Fruit fly (Drosophila melanogaster) whole organism, embryonic: Measurements from ENCODE around the gene janB.

Source experiments
- BEAF-32 ChIP-seq: fragments of 200-800 bp; sonication (Bioruptor generic); optimal IDR thresholded peaks from 3 replicates; lab custom pipeline; 2017; ENCODE audit warnings: missing biosample characterization, missing genetic modification characterization, mild to moderate bottlenecking, moderate library complexity, missing genetic modification reagents
- CG10321 ChIP-seq: fragments of 200-800 bp; sonication (Bioruptor generic); IDR thresholded peaks from 2 replicates; pipeline ENCODE4 v1.3.6; 2022; ENCODE audit warnings: missing biosample characterization, missing genetic modification characterization
- CG10959 ChIP-seq: fragments of 200-800 bp; sonication (Bioruptor generic); IDR thresholded peaks from 2 replicates; pipeline ENCODE4 v1.3.6; 2022; ENCODE audit warnings: missing biosample characterization, missing genetic modification characterization
- CG11695 ChIP-seq: fragments of 200-800 bp; sonication (Bioruptor generic); IDR thresholded peaks from 3 replicates; pipeline ENCODE4 v1.3.6; 2022; ENCODE audit warnings: missing biosample characterization, missing genetic modification characterization
- CG11723 ChIP-seq: fragments of 200-800 bp; sonication (Bioruptor generic); optimal IDR thresholded peaks from 2 replicates; lab custom pipeline; 2017; ENCODE audit warnings: missing biosample characterization, mild to moderate bottlenecking, missing genetic modification characterization
- CG12659 ChIP-seq: fragments of 200-800 bp; sonication (Bioruptor generic); optimal IDR thresholded peaks from 3 replicates; lab custom pipeline; 2017; ENCODE audit warnings: mild to moderate bottlenecking, missing biosample characterization, missing genetic modification reagents, missing genetic modification characterization
- CG14965 ChIP-seq: fragments of 200-800 bp; sonication (Bioruptor generic); optimal IDR thresholded peaks from 2 replicates; lab custom pipeline; 2016; ENCODE audit warnings: missing biosample characterization, missing genetic modification characterization, borderline replicate concordance
- CG16779 ChIP-seq: fragments of 200-800 bp; sonication (Bioruptor generic); IDR thresholded peaks from 2 replicates; pipeline ENCODE4 v1.3.6; 2022; ENCODE audit warnings: missing biosample characterization, missing genetic modification characterization
- CG1792 ChIP-seq: fragments of 200-800 bp; sonication (Bioruptor generic); optimal IDR thresholded peaks from 2 replicates; lab custom pipeline; 2016; ENCODE audit warnings: missing biosample characterization, missing genetic modification characterization
- CG18599 ChIP-seq: fragments of 200-800 bp; sonication (Bioruptor generic); optimal IDR thresholded peaks from 3 replicates; lab custom pipeline; 2017; ENCODE audit warnings: missing biosample characterization, missing genetic modification characterization, mild to moderate bottlenecking, moderate library complexity, missing genetic modification reagents
- CG30020 ChIP-seq: fragments of 200-800 bp; optimal IDR thresholded peaks from 2 replicates; lab custom pipeline; 2019; ENCODE audit warnings: missing biosample characterization, mild to moderate bottlenecking, missing genetic modification characterization, moderate library complexity
- CG32767 ChIP-seq: fragments of 200-800 bp; sonication (Bioruptor generic); IDR thresholded peaks from 2 replicates; pipeline ENCODE4 v1.3.6; 2022; ENCODE audit warnings: missing biosample characterization, missing genetic modification characterization
- CG33213 ChIP-seq: fragments of 200-800 bp; sonication (Bioruptor generic); optimal IDR thresholded peaks from 3 replicates; lab custom pipeline; 2016; ENCODE audit warnings: missing biosample characterization, missing genetic modification characterization
- CG34224 ChIP-seq: fragments of 200-800 bp; sonication (Bioruptor generic); IDR thresholded peaks from 3 replicates; pipeline ENCODE4 v1.3.6; 2022; ENCODE audit warnings: missing biosample characterization, missing genetic modification characterization; ENCODE audit not compliant: partially characterized antibody
- CG42726 ChIP-seq: fragments of 200-800 bp; sonication (Bioruptor generic); IDR thresholded peaks from 2 replicates; pipeline ENCODE4 v1.3.6; 2022; ENCODE audit warnings: missing biosample characterization, missing genetic modification characterization; ENCODE audit not compliant: partially characterized antibody
- CG4707 ChIP-seq: fragments of 200-800 bp; sonication (Bioruptor generic); optimal IDR thresholded peaks from 2 replicates; lab custom pipeline; 2018; ENCODE audit warnings: missing biosample characterization, mild to moderate bottlenecking, missing genetic modification characterization, moderate library complexity
- CG5180 ChIP-seq: fragments of 200-800 bp; sonication (Bioruptor generic); optimal IDR thresholded peaks from 3 replicates; lab custom pipeline; 2017; ENCODE audit warnings: missing biosample characterization, missing genetic modification characterization, mild to moderate bottlenecking, moderate library complexity, missing genetic modification reagents
- CG5953 ChIP-seq: fragments of 200-800 bp; sonication (Bioruptor generic); IDR thresholded peaks from 2 replicates; pipeline ENCODE4 v1.3.6; 2022; ENCODE audit warnings: missing biosample characterization, missing genetic modification characterization
- CG9437 ChIP-seq: fragments of 200-800 bp; sonication (Bioruptor generic); optimal IDR thresholded peaks from 2 replicates; lab custom pipeline; 2018; ENCODE audit warnings: missing biosample characterization, mild to moderate bottlenecking, missing genetic modification characterization
- CG9727 ChIP-seq: fragments of 200-800 bp; sonication (Bioruptor generic); optimal IDR thresholded peaks from 3 replicates; lab custom pipeline; 2017; ENCODE audit warnings: missing biosample characterization, mild to moderate bottlenecking, missing genetic modification characterization
- D19A ChIP-seq: fragments of 200-800 bp; optimal IDR thresholded peaks from 3 replicates; lab custom pipeline; 2019; ENCODE audit warnings: missing biosample characterization, mild to moderate bottlenecking, missing genetic modification characterization, moderate library complexity
- Dek ChIP-seq: fragments of 200-800 bp; sonication (Bioruptor generic); optimal IDR thresholded peaks from 3 replicates; lab custom pipeline; 2019; ENCODE audit warnings: missing biosample characterization, mild to moderate bottlenecking, missing genetic modification characterization, moderate library complexity
- Dref ChIP-seq: fragments of 200-800 bp; sonication (Bioruptor generic); IDR thresholded peaks from 2 replicates; pipeline ENCODE4 v1.3.6; 2022; ENCODE audit warnings: missing biosample characterization, missing genetic modification characterization
- Ets65A ChIP-seq: fragments of 200-800 bp; sonication (Bioruptor generic); peaks from one replicate; lab custom pipeline; 2016; ENCODE audit warnings: missing biosample characterization, missing genetic modification characterization
- Lpt ChIP-seq: fragments of >200 bp; optimal IDR thresholded peaks from 2 replicates; lab custom pipeline; 2018; ENCODE audit warnings: missing biosample characterization, missing genetic modification characterization
- MTF-1 ChIP-seq: fragments of 200-800 bp; sonication (Bioruptor generic); optimal IDR thresholded peaks from 2 replicates; lab custom pipeline; 2018; ENCODE audit warnings: missing biosample characterization, mild to moderate bottlenecking, missing genetic modification characterization, borderline replicate concordance
- NK7.1 ChIP-seq: fragments of 200-800 bp; sonication (Bioruptor generic); optimal IDR thresholded peaks from 3 replicates; lab custom pipeline; 2016; ENCODE audit warnings: missing biosample characterization, missing genetic modification characterization
- NfI ChIP-seq: fragments of 200-800 bp; sonication (Bioruptor generic); optimal IDR thresholded peaks from 3 replicates; lab custom pipeline; 2018; ENCODE audit warnings: missing biosample characterization, mild to moderate bottlenecking, missing genetic modification characterization, moderate library complexity
- Ptx1 ChIP-seq: fragments of 200-800 bp; sonication (Bioruptor generic); IDR thresholded peaks from 2 replicates; pipeline ENCODE4 v1.3.6; 2022; ENCODE audit warnings: missing biosample characterization, missing genetic modification characterization
- Ravus ChIP-seq: fragments of 200-800 bp; sonication (Bioruptor generic); IDR thresholded peaks from 2 replicates; pipeline ENCODE4 v1.3.6; 2022; ENCODE audit warnings: missing biosample characterization, missing genetic modification characterization
- Scr ChIP-seq: fragments of 200-800 bp; sonication (Bioruptor generic); IDR thresholded peaks from 2 replicates; pipeline ENCODE4 v1.3.6; 2022; ENCODE audit warnings: missing biosample characterization, missing genetic modification characterization; ENCODE audit not compliant: partially characterized antibody
- Sin3A ChIP-seq: fragments of >200 bp; optimal IDR thresholded peaks from 2 replicates; lab custom pipeline; 2018
- Sox102F ChIP-seq: fragments of 200-800 bp; sonication (Bioruptor generic); optimal IDR thresholded peaks from 2 replicates; lab custom pipeline; 2018; ENCODE audit warnings: missing biosample characterization, mild to moderate bottlenecking, missing genetic modification characterization, moderate library complexity
- al ChIP-seq: fragments of 200-800 bp; sonication (Bioruptor generic); IDR thresholded peaks from 2 replicates; pipeline ENCODE4 v1.3.6; 2022; ENCODE audit warnings: missing biosample characterization, missing genetic modification characterization
- aop ChIP-seq: fragments of 200-800 bp; sonication (Bioruptor generic); IDR thresholded peaks from 2 replicates; pipeline ENCODE4 v1.3.6; 2022; ENCODE audit warnings: missing biosample characterization, missing genetic modification characterization
- bigmax ChIP-seq: fragments of 200-800 bp; sonication (Bioruptor generic); optimal IDR thresholded peaks from 2 replicates; lab custom pipeline; 2018; ENCODE audit warnings: missing biosample characterization, mild to moderate bottlenecking, missing genetic modification characterization
- caup ChIP-seq: fragments of 200-800 bp; sonication (Bioruptor generic); optimal IDR thresholded peaks from 3 replicates; lab custom pipeline; 2017; ENCODE audit warnings: missing biosample characterization, mild to moderate bottlenecking, missing genetic modification characterization, moderate library complexity; ENCODE audit not compliant: severe bottlenecking
- dm ChIP-seq: fragments of 200-800 bp; sonication (Bioruptor generic); optimal IDR thresholded peaks from 3 replicates; lab custom pipeline; 2016; ENCODE audit warnings: missing biosample characterization, missing genetic modification characterization
- gce ChIP-seq: fragments of 200-800 bp; sonication (Bioruptor generic); IDR thresholded peaks from 3 replicates; pipeline ENCODE4 v1.3.6; 2022; ENCODE audit warnings: missing biosample characterization, missing genetic modification characterization
- h ChIP-seq: fragments of >200 bp; optimal IDR thresholded peaks from 2 replicates; lab custom pipeline; 2017
- jing ChIP-seq: fragments of 200-800 bp; sonication (Bioruptor generic); optimal IDR thresholded peaks from 2 replicates; lab custom pipeline; 2018; ENCODE audit warnings: missing biosample characterization, mild to moderate bottlenecking, missing genetic modification characterization
- jumu ChIP-seq: fragments of 200-800 bp; sonication (Bioruptor generic); optimal IDR thresholded peaks from 3 replicates; lab custom pipeline; 2016; ENCODE audit warnings: missing biosample characterization, missing genetic modification characterization
- run ChIP-seq: fragments of 200-800 bp; sonication (Bioruptor generic); optimal IDR thresholded peaks from 3 replicates; lab custom pipeline; 2018; ENCODE audit warnings: missing biosample characterization, mild to moderate bottlenecking, missing genetic modification characterization
- seq ChIP-seq: fragments of 200-800 bp; sonication (Bioruptor generic); IDR thresholded peaks from 2 replicates; pipeline ENCODE4 v1.3.6; 2022; ENCODE audit warnings: missing biosample characterization, missing genetic modification characterization
- tgo ChIP-seq: fragments of 200-800 bp; sonication (Bioruptor generic); IDR thresholded peaks from 3 replicates; pipeline ENCODE4 v1.3.6; 2022; ENCODE audit warnings: missing biosample characterization, missing genetic modification characterization
- twi ChIP-seq: fragments of 200-800 bp; optimal IDR thresholded peaks from 2 replicates; lab custom pipeline; 2019; ENCODE audit warnings: missing biosample characterization, mild to moderate bottlenecking, missing genetic modification characterization, moderate library complexity
- tx ChIP-seq: fragments of 200-800 bp; sonication (Bioruptor generic); optimal IDR thresholded peaks from 2 replicates; lab custom pipeline; 2016; ENCODE audit warnings: missing biosample characterization, missing genetic modification characterization
- unpg ChIP-seq: fragments of 200-800 bp; sonication (Bioruptor generic); optimal IDR thresholded peaks from 3 replicates; lab custom pipeline; 2018; ENCODE audit warnings: missing biosample characterization, mild to moderate bottlenecking, missing genetic modification characterization, moderate library complexity
- zen ChIP-seq: fragments of 200-800 bp; sonication (Bioruptor generic); optimal IDR thresholded peaks from 3 replicates; lab custom pipeline; 2018; ENCODE audit warnings: missing biosample characterization, mild to moderate bottlenecking, missing genetic modification characterization, moderate library complexity
- zfh1 ChIP-seq: fragments of 200-800 bp; sonication (Bioruptor generic); IDR thresholded peaks from 3 replicates; pipeline ENCODE4 v1.3.6; 2022; ENCODE audit warnings: missing biosample characterization, missing genetic modification characterization

janB gene

DNA sequence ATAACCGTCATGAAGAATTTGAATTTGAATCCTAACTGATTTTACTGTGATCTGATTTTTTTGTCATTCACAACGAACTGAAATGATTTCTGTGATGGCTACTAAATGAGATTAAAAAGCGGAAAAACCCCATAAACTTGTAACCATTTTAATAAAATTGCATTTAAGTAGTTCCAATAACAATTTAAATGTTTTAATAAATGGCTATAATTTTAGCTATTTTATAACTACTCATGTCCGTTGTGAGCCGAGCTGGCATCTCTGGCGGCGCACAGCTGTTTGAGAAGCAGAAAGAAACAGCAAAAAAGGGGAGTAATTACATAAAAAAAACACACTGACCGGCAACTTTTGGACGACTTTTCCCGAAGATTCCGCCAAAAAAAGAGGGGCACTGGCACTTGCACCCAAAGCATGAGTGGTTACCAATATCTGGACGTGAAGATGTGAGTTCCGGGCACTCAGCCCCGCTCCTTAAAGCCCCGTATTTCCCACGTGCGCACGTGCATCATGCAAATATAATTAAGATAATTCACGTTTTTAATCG, 18.1 kb upstream of the janB start, which contains the start of the genes CG7950 and Rpp14a (continued):
- TF ChIP-seq BEAF-32 (GFP tag; lab: Kevin White, UChicago) = peak; percentile 31
- TF ChIP-seq CG10321 (GFP tag; lab: Robert Waterston, UW) = 0 out of 2 replicates have a peak, but pooled peaks have one; percentile 41
- peak; percentile 51; the same call in 1 of the 2 replicates for TF ChIP-seq CG5953 (GFP tag; lab: Robert Waterston, UW)
- peak; percentile 5 for TF ChIP-seq CG4707 (GFP tag; lab: Kevin White, UChicago)
- TF ChIP-seq Ptx1 = peak; percentile 80
- no peak for TF ChIP-seq bigmax
- TF ChIP-seq CG33213 = peak; percentile 69
- TF ChIP-seq CG18599 (GFP tag; lab: Kevin White, UChicago) = peak; percentile 73
- TF ChIP-seq CG9727 (GFP tag; lab: Kevin White, UChicago) = peak; percentile 71
- TF ChIP-seq twi (tag; lab: Kevin White, UChicago) = peak; percentile 44
- no peak for TF ChIP-seq h (lab: Kevin White, UChicago)
- peak; percentile 75; the same call in 1 of the 2 replicates for TF ChIP-seq al (GFP tag; lab: Robert Waterston, UW)
- TF ChIP-seq Dref (GFP tag; lab: Robert Waterston, UW) = no peak
- no peak for TF ChIP-seq Lpt (GFP tag; lab: Kevin White, UChicago)
- no peak for TF ChIP-seq jing (GFP tag; lab: Kevin White, UChicago)
- peak; percentile 49 for TF ChIP-seq NK7.1 (GFP tag; lab: Kevin White, UChicago)
- peak; percentile 46 for TF ChIP-seq CG11723
- peak; percentile 61; the same call in 2 of the 3 replicates for TF ChIP-seq CG11695
- peak; percentile 46 for TF ChIP-seq CG30020 (tag; lab: Kevin White, UChicago)
- peak; percentile 71 for TF ChIP-seq tx (GFP tag; lab: Kevin White, UChicago)
- TF ChIP-seq Scr (GFP tag; lab: Robert Waterston, UW) = peak; percentile 23; the same call in 1 of the 2 replicates
- TF ChIP-seq caup (GFP tag; lab: Kevin White, UChicago) = peak; percentile 69
- peak; percentile 80 for TF ChIP-seq Dek (tag; lab: Kevin White, UChicago)
- no peak for TF ChIP-seq CG14965 (GFP tag; lab: Kevin White, UChicago)
- peak; percentile 81 for TF ChIP-seq seq (GFP tag; lab: Robert Waterston, UW)
- peak; percentile 79 for TF ChIP-seq NfI (GFP tag; lab: Kevin White, UChicago)
- peak; percentile 65 for TF ChIP-seq CG12659 (GFP tag; lab: Kevin White, UChicago)
- TF ChIP-seq CG34224 = 0 out of 3 replicates have a peak, but pooled peaks have one; percentile 27
- TF ChIP-seq CG1792 (GFP tag; lab: Kevin White, UChicago) = peak; percentile 73
- peak; percentile 85 for TF ChIP-seq Sox102F (GFP tag; lab: Kevin White, UChicago)
- TF ChIP-seq CG10959 (GFP tag; lab: Robert Waterston, UW) = peak; percentile 41; the same call in 1 of the 2 replicates
- TF ChIP-seq zen (tag; lab: Kevin White, UChicago) = peak; percentile 75
- TF ChIP-seq run (tag; lab: Kevin White, UChicago) = peak; percentile 37
- TF ChIP-seq MTF-1 = no peak
- TF ChIP-seq aop (GFP tag; lab: Robert Waterston, UW) = no peak
- peak; percentile 71 for TF ChIP-seq CG32767 (GFP tag; lab: Robert Waterston, UW)
- TF ChIP-seq Sin3A (lab: Kevin White, UChicago) = no peak
- TF ChIP-seq jumu (GFP tag; lab: Kevin White, UChicago) = peak; percentile 73
- TF ChIP-seq CG5180 (GFP tag; lab: Kevin White, UChicago) = no peak
- peak; percentile 50 for TF ChIP-seq D19A (tag; lab: Kevin White, UChicago)
- TF ChIP-seq Ravus = peak; percentile 45
- TF ChIP-seq gce (GFP tag; lab: Robert Waterston, UW) = no peak
- TF ChIP-seq zfh1 (GFP tag; lab: Robert Waterston, UW) = peak; percentile 87
- peak; percentile 78 for TF ChIP-seq tgo (GFP tag; lab: Robert Waterston, UW)
- peak; percentile 62 for TF ChIP-seq CG16779
- TF ChIP-seq dm (GFP tag; lab: Kevin White, UChicago) = peak; percentile 69
- peak; percentile 42 for TF ChIP-seq CG9437 (GFP tag; lab: Kevin White, UChicago)
- no peak for TF ChIP-seq CG42726 (GFP tag; lab: Robert Waterston, UW)
- TF ChIP-seq Ets65A (GFP tag; lab: Kevin White, UChicago) = peak; percentile 93
- peak; percentile 84 for TF ChIP-seq unpg (GFP tag; lab: Kevin White, UChicago)
